Fruit fly (Drosophila melanogaster): ENCODE results near the gene Rab7.

dm6 chr3R:24006449-24007159 lies 13.8 kb downstream of the Rab7 start:
- peak; percentile 17 for TF ChIP-seq CG6854 (GFP tag; optimal IDR thresholded peaks at IDR 0.05)
- peak; percentile 22 for TF ChIP-seq CG16779 (tag; optimal IDR thresholded peaks at IDR 0.05)
- peak; percentile 28 for TF ChIP-seq Eip75B (GFP tag; optimal IDR thresholded peaks at IDR 0.05)
